Fruit fly (Drosophila melanogaster) whole organism, embryonic: Measurements from ENCODE around the gene Coa8.

Source experiments
- CG14441 ChIP-seq: fragments of 200-800 bp; sonication (Bioruptor generic); IDR thresholded peaks from 2 replicates; pipeline ENCODE4 v1.3.6; 2022; ENCODE audit warnings: missing biosample characterization, missing genetic modification characterization
- CG17802 ChIP-seq: fragments of 200-800 bp; sonication (Bioruptor generic); optimal IDR thresholded peaks from 2 replicates; lab custom pipeline; 2018; ENCODE audit warnings: missing biosample characterization, mild to moderate bottlenecking, missing genetic modification characterization, moderate library complexity
- Stat92E ChIP-seq, 3 experiments: fragments of >200 bp in 2 of 3; fragments of 200-800 bp in 1 of 3; sonication (Bioruptor generic) in 1 of 3; optimal IDR thresholded peaks; 2 replicates each; lab custom pipeline; 2017 to 2019; ENCODE audit warnings: missing biosample characterization in 3 of 3, missing genetic modification characterization in 3 of 3, mild to moderate bottlenecking in 1 of 3, moderate library complexity in 1 of 3
- hbn ChIP-seq: fragments of 200-800 bp; sonication (Bioruptor generic); IDR thresholded peaks from 2 replicates; pipeline ENCODE4 v1.3.6; 2022; ENCODE audit warnings: missing biosample characterization, missing genetic modification characterization; ENCODE audit not compliant: partially characterized antibody
- lola ChIP-seq, 3 experiments: fragments of >200 bp in 2 of 3; fragments of 200-800 bp in 1 of 3; sonication (Bioruptor generic) in 1 of 3; optimal IDR thresholded peaks; 2 replicates each; lab custom pipeline; 2017 to 2019; ENCODE audit warnings: missing biosample characterization in 3 of 3, missing genetic modification characterization in 3 of 3, mild to moderate bottlenecking in 1 of 3, moderate library complexity in 1 of 3

DNA sequence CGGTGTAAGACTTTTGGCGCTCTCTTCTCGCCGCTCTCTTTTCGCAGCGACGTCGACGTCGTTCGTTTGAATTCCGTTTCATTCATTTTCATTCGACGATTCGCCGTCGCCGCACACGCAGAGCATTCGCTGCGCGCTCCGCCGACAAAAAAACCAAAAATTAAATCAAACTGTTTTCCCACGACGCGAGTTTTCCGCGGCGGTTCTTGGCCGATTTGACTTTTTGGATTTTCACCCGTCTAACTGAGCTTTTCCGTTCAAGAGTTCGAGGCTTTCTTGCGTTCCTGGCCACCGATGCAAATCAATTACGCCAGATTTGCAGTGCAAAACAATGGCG, 48.9 kb upstream of the Coa8 start:
- TF ChIP-seq CG17802 (tag; lab: Kevin White, UChicago) (no peak), Stat92E (GFP tag; optimal IDR thresholded peaks at IDR 0.05; lab: Kevin White, UChicago) (no peak), CG14441 (GFP tag; lab: Robert Waterston, UW) (no peak), hbn (GFP tag; lab: Robert Waterston, UW) (no peak), lola (GFP tag; optimal IDR thresholded peaks at IDR 0.05; lab: Kevin White, UChicago) (no peak)
